Fruit fly (Drosophila melanogaster) whole organism, pupa: ENCODE measurements around the gene rau.

Experiments used
- CG10348 ChIP-seq: fragments of 200-800 bp; sonication (Bioruptor generic); IDR thresholded peaks from 2 replicates; pipeline ENCODE4 v1.3.6; 2022; ENCODE audit warnings: missing biosample characterization, missing genetic modification characterization
- CG14655 ChIP-seq: fragments of 200-800 bp; sonication (Bioruptor generic); optimal IDR thresholded peaks from 3 replicates; lab custom pipeline; 2017; ENCODE audit warnings: mild to moderate bottlenecking, missing biosample characterization, missing genetic modification reagents, missing genetic modification characterization
- EcR ChIP-seq: fragments of 200-800 bp; sonication (Bioruptor generic); optimal IDR thresholded peaks from 3 replicates; lab custom pipeline; 2019; ENCODE audit warnings: missing biosample characterization, missing genetic modification characterization, mild to moderate bottlenecking, moderate library complexity, missing genetic modification reagents
- rn ChIP-seq: fragments of 200-800 bp; sonication (Bioruptor generic); IDR thresholded peaks from 2 replicates; pipeline ENCODE4 v1.3.6; 2022; ENCODE audit warnings: missing biosample characterization, missing genetic modification characterization

DNA sequence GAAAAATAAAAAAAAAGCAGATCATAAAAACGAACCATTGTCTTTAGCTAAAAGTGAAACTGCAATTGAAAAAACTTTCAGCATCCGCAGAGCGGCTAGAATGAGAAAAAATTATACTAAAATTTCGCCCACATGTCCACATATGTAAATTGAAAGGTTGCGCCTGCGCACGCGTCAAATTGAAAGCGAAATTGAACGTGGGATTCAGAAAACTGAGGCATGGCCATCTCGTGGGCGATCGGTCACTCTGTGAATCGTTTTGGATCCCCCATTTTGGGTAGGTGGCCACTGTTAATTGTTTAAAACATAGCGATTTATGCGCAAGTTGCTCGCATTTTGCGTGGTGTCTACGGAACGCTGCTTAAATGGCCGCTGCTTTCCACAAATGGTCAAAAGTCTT lies 15.2 kb upstream of the rau start:
- TF ChIP-seq CG14655 (GFP tag; lab: Kevin White, UChicago) (no peak), rn (GFP tag; lab: Robert Waterston, UW) (no peak), CG10348 (no peak), EcR (no peak)
